Fruit fly (Drosophila melanogaster): ENCODE measurements around the gene CG15531.

The CG15531 gene

DNA sequence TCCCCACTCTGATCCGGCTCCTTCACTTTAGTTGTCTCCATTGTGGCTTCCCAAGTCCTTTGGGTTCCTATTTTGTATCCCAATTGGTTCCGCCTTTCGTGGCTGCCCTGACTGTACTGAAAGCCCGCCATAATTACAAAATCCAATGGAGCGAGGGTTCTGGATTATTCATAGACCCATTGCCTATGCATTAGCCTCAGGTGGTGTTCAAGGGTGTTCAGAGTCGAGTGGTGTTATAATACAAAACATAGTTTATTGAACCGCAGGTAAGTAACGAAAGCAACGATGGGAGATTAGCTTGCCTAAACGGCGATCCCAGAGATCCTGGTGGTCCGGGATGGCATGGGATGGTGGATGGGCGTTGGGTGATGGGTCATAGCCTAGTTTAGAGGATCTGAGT, at the start of gene CG15531:
CG15531 (minus strand) TSS at position 101 of the 400 bp plus-strand sequence.
- TF ChIP-seq usp (GFP tag; optimal IDR thresholded peaks at IDR 0.05): no peak

DNA sequence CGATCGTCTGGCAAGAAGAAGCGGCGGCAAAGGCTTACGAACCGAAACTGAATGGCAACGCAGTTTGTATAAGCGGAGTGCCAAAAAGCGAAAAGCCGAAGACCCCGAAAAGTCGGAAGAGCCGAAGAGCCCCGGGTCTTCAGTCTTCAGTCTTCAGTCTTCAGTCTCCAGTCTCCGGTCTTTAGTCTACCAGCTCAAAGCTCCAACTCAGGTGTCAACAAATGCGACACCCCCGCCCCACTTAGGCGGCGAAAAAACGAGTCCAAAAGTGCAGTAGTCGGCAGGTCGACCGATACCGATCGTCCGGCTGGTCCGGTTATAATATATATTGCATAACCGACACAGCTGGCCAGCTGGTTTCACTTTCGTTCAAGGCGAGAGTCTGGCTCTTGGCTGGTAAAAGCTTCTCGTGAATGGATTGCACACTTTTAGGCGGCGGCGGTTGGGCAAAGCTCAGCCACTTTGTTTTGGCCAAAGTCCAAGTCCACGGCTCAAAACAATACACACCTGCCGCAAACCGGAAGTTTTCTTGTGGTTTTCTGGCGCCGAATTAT, 47.3 kb upstream of the CG15531 start, which contains the start of gene CG9737:
CG9737 (minus strand) TSS at position 51 of the 554 bp plus-strand sequence.
- TF ChIP-seq chinmo (GFP tag; IDR thresholded peaks at IDR 0.05; ENCODE audit: partially characterized antibody): peak; percentile 98
- no peak for TF ChIP-seq ssp (GFP tag; IDR thresholded peaks at IDR 0.05)
- TF ChIP-seq tna (GFP tag; IDR thresholded peaks at IDR 0.05; ENCODE audit: partially characterized antibody): peak; percentile 18; the same call in 1 of the 2 replicates
- TF ChIP-seq Eip74EF (GFP tag; optimal IDR thresholded peaks at IDR 0.05): peak in 1 of 2 experiments; percentile 81
- peak in 1 of 2 experiments; percentile 58 for TF ChIP-seq crp (GFP tag; optimal IDR thresholded peaks at IDR 0.05)
- TF ChIP-seq nau (GFP tag; optimal IDR thresholded peaks at IDR 0.05): peak; percentile 19
- peak; percentile 34; the same call in 1 of the 2 replicates for TF ChIP-seq CG13287 (GFP tag; IDR thresholded peaks at IDR 0.05; ENCODE audit: partially characterized antibody)
- TF ChIP-seq ftz-f1 (GFP tag; optimal IDR thresholded peaks at IDR 0.05): peak; percentile 93
- no peak for TF ChIP-seq tll (GFP tag; optimal IDR thresholded peaks at IDR 0.05)
- no peak for TF ChIP-seq CG1792 (GFP tag; optimal IDR thresholded peaks at IDR 0.05)
- TF ChIP-seq bsh (GFP tag; optimal IDR thresholded peaks at IDR 0.05): peak; percentile 24 to 73
- no peak for TF ChIP-seq CG13624 (GFP tag; optimal IDR thresholded peaks at IDR 0.05)
- TF ChIP-seq Hr78 (GFP tag; optimal IDR thresholded peaks at IDR 0.05): peak in 1 of 2 experiments; percentile 73
- peak; percentile 48 for TF ChIP-seq CTCF (GFP tag; optimal IDR thresholded peaks at IDR 0.05)
- peak; percentile 1 for TF ChIP-seq gcm (GFP tag; optimal IDR thresholded peaks at IDR 0.05)
- peak; percentile 5 for TF ChIP-seq kah (GFP tag; optimal IDR thresholded peaks at IDR 0.05)
- TF ChIP-seq pum (GFP tag; optimal IDR thresholded peaks at IDR 0.05): no peak
- TF ChIP-seq CG4617 (GFP tag; optimal IDR thresholded peaks at IDR 0.05; ENCODE audit: borderline replicate concordance): no peak
- peak; percentile 13 for TF ChIP-seq grn (GFP tag; optimal IDR thresholded peaks at IDR 0.05)
- TF ChIP-seq CG4328 (GFP tag; optimal IDR thresholded peaks at IDR 0.05): no peak
- TF ChIP-seq CG18262 (tag; optimal IDR thresholded peaks at IDR 0.05): no peak
- peak; percentile 100 for TF ChIP-seq Blimp-1 (GFP tag; optimal IDR thresholded peaks at IDR 0.05)
- peak; percentile 2 for TF ChIP-seq Vsx1 (GFP tag; optimal IDR thresholded peaks at IDR 0.05)
- peak; percentile 8 for TF ChIP-seq kni (GFP tag; optimal IDR thresholded peaks at IDR 0.05)
- no peak for TF ChIP-seq Fer1 (GFP tag; optimal IDR thresholded peaks at IDR 0.05)
- peak; percentile 51 for TF ChIP-seq CG10543 (GFP tag; optimal IDR thresholded peaks at IDR 0.05)
- peak; percentile 68 for TF ChIP-seq CG15269 (tag; optimal IDR thresholded peaks at IDR 0.05)
- no peak for TF ChIP-seq gem (tag; optimal IDR thresholded peaks at IDR 0.05)
- TF ChIP-seq nom (GFP tag; optimal IDR thresholded peaks at IDR 0.05): peak; percentile 98
- peak; percentile 6 for TF ChIP-seq CG13296 (GFP tag; optimal IDR thresholded peaks at IDR 0.05)
- TF ChIP-seq Mad (GFP tag; optimal IDR thresholded peaks at IDR 0.05): no peak
- TF ChIP-seq pita (GFP tag; optimal IDR thresholded peaks at IDR 0.05): no peak
- TF ChIP-seq Deaf1 (tag; optimal IDR thresholded peaks at IDR 0.05): peak; percentile 92
- TF ChIP-seq pros (GFP tag; optimal IDR thresholded peaks at IDR 0.05): peak; percentile 99
- peak; percentile 5 for TF ChIP-seq CG15514 (GFP tag; optimal IDR thresholded peaks at IDR 0.05)
- TF ChIP-seq CG12769 (tag; optimal IDR thresholded peaks at IDR 0.05): peak; percentile 74
- TF ChIP-seq CG3163 (GFP tag; optimal IDR thresholded peaks at IDR 0.05): no peak
- peak; percentile 36; the same call in 1 of the 2 replicates for TF ChIP-seq onecut (GFP tag; IDR thresholded peaks at IDR 0.05)
- TF ChIP-seq CG17385 (GFP tag; optimal IDR thresholded peaks at IDR 0.05): no peak
- TF ChIP-seq Pdp1 (GFP tag; optimal IDR thresholded peaks at IDR 0.05): peak in 1 of 2 experiments; percentile 97
- TF ChIP-seq CrebB (tag; optimal IDR thresholded peaks at IDR 0.05): peak; percentile 6
- peak; percentile 7 for TF ChIP-seq HmgZ (tag; optimal IDR thresholded peaks at IDR 0.05)
- TF ChIP-seq CG13894 (tag; optimal IDR thresholded peaks at IDR 0.05): peak; percentile 61
- TF ChIP-seq unc-4 (GFP tag; IDR thresholded peaks at IDR 0.05; ENCODE audit: partially characterized antibody): 0 out of 2 replicates have a peak, but pooled peaks have one; percentile 21

Data from whole organism, embryonic.